Fruit fly (Drosophila melanogaster): ENCODE data around the gene CG11498.

The CG11498 gene

dm6 chr3R:30134063-30135047 lies 25.9 kb downstream of the CG11498 start, which contains the start of gene Tpi (continued):
- TF ChIP-seq gem (tag; optimal IDR thresholded peaks at IDR 0.05) (no peak), CG10543 (GFP tag; optimal IDR thresholded peaks at IDR 0.05) (no peak), z (GFP tag; IDR thresholded peaks at IDR 0.05) (0 out of 3 replicates have a peak, but pooled peaks have one; percentile 45), CG6654 (GFP tag; optimal IDR thresholded peaks at IDR 0.05) (peak; percentile 90), MESR4 (GFP tag; optimal IDR thresholded peaks at IDR 0.05) (peak; percentile 43), Med (GFP tag) (peak; percentile 83), Mes4 (GFP tag; optimal IDR thresholded peaks at IDR 0.05) (no peak), CG3281 (GFP tag; optimal IDR thresholded peaks at IDR 0.05) (peak; percentile 38), CrebB (tag; optimal IDR thresholded peaks at IDR 0.05) (peak; percentile 31), CG10321 (GFP tag; IDR thresholded peaks at IDR 0.05) (no peak), lov (optimal IDR thresholded peaks at IDR 0.05) (no peak), lov (GFP tag; IDR thresholded peaks at IDR 0.05) (no peak), Xbp1 (GFP tag; optimal IDR thresholded peaks at IDR 0.05) (peak; percentile 52), jigr1 (GFP tag; IDR thresholded peaks at IDR 0.05) (no peak), BtbVII (GFP tag; optimal IDR thresholded peaks at IDR 0.05) (peak; percentile 9), Dll (GFP tag; IDR thresholded peaks at IDR 0.05; ENCODE audit: partially characterized antibody) (no peak), CG13775 (GFP tag; optimal IDR thresholded peaks at IDR 0.05) (no peak), sc (optimal IDR thresholded peaks at IDR 0.05) (no peak), sc (GFP tag; optimal IDR thresholded peaks at IDR 0.05) (no peak), Dp (GFP tag; optimal IDR thresholded peaks at IDR 0.05) (peak; percentile 41), CG2120 (GFP tag; optimal IDR thresholded peaks at IDR 0.05) (peak; percentile 81), tx (GFP tag; optimal IDR thresholded peaks at IDR 0.05) (no peak), CoRest (tag; optimal IDR thresholded peaks at IDR 0.05) (peak; percentile 13), Sin3A (optimal IDR thresholded peaks at IDR 0.05) (no peak), bbx (GFP tag; IDR thresholded peaks at IDR 0.05; ENCODE audit: partially characterized antibody) (no peak; the same call in 1 of the 2 replicates), klu (GFP tag; IDR thresholded peaks at IDR 0.05) (no peak), CG17829 (tag; optimal IDR thresholded peaks at IDR 0.05) (no peak), YL-1 (GFP tag; optimal IDR thresholded peaks at IDR 0.05) (peak; percentile 50)

- TF ChIP-seq lilli (GFP tag; optimal IDR thresholded peaks at IDR 0.05) (no peak), TFAM (GFP tag; optimal IDR thresholded peaks at IDR 0.05) (no peak), pb (GFP tag; optimal IDR thresholded peaks at IDR 0.05) (no peak), CG7372 (GFP tag; IDR thresholded peaks at IDR 0.05) (no peak), pita (GFP tag; optimal IDR thresholded peaks at IDR 0.05) (no peak)
These were observed 28.0 kb downstream of the CG11498 start, which contains the start of gene CG31029 for dm6 chr3R:30132295-30132694. Gene CG31029 (minus strand): TSS chr3R:30132395.

dm6 chr3R:30129019-30129418 lies 31.3 kb downstream of the CG11498 start, which contains the start of gene Ppi1:
Gene Ppi1 (minus strand): TSS chr3R:30129119.
- TF ChIP-seq gsb-n (tag; optimal IDR thresholded peaks at IDR 0.05) = no peak
- no peak for TF ChIP-seq CG2120 (GFP tag; optimal IDR thresholded peaks at IDR 0.05)
- no peak for TF ChIP-seq NK7.1 (GFP tag; optimal IDR thresholded peaks at IDR 0.05)
- no peak for TF ChIP-seq CG17186 (GFP tag; optimal IDR thresholded peaks at IDR 0.05)
- TF ChIP-seq H2.0 (GFP tag; IDR thresholded peaks at IDR 0.05) = no peak
- TF ChIP-seq CG34376 (GFP tag; optimal IDR thresholded peaks at IDR 0.05) = no peak
- no peak for TF ChIP-seq Chrac-16 (GFP tag; optimal IDR thresholded peaks at IDR 0.05)
- TF ChIP-seq CG17385 (GFP tag; optimal IDR thresholded peaks at IDR 0.05) = no peak
- TF ChIP-seq CG5953 (GFP tag; IDR thresholded peaks at IDR 0.05) = no peak
- no peak for TF ChIP-seq Dfd (GFP tag; optimal IDR thresholded peaks at IDR 0.05)
- no peak for TF ChIP-seq NC2α (GFP tag; optimal IDR thresholded peaks at IDR 0.05)
- TF ChIP-seq CG13296 (GFP tag; optimal IDR thresholded peaks at IDR 0.05) = no peak
- no peak for TF ChIP-seq caup (GFP tag; optimal IDR thresholded peaks at IDR 0.05; ENCODE audit: severe bottlenecking)
- TF ChIP-seq lola (GFP tag; optimal IDR thresholded peaks at IDR 0.05) = no peak
- TF ChIP-seq CG8924 (tag; optimal IDR thresholded peaks at IDR 0.05) = no peak
- no peak for TF ChIP-seq CG30403 (GFP tag; optimal IDR thresholded peaks at IDR 0.05)
